Fruit fly (Drosophila melanogaster) whole organism, adult: ENCODE measurements around the gene U4-U6-60K.

Experiments
- CG14711 ChIP-seq: fragments of 200-800 bp; sonication (Bioruptor generic); optimal IDR thresholded peaks from 2 replicates; lab custom pipeline; 2018; ENCODE audit warnings: missing biosample characterization, mild to moderate bottlenecking, missing genetic modification characterization, moderate library complexity
- Crg-1 ChIP-seq: fragments of 200-800 bp; sonication (Bioruptor generic); optimal IDR thresholded peaks from 2 replicates; lab custom pipeline; 2016; ENCODE audit warnings: missing biosample characterization, missing genetic modification characterization
- Mnt ChIP-seq: fragments of 200-800 bp; sonication (Bioruptor generic); optimal IDR thresholded peaks from 2 replicates; lab custom pipeline; 2016; ENCODE audit warnings: missing biosample characterization, mild to moderate bottlenecking, missing genetic modification characterization
- bab1 ChIP-seq: fragments of 200-800 bp; sonication (Bioruptor generic); optimal IDR thresholded peaks from 3 replicates; lab custom pipeline; 2019; ENCODE audit warnings: missing biosample characterization, mild to moderate bottlenecking, missing genetic modification characterization, moderate library complexity
- cnc ChIP-seq, 2 experiments: fragments of >200 bp; optimal IDR thresholded peaks; 2 replicates each; lab custom pipeline; 2017
- kay ChIP-seq: fragments of 200-800 bp; sonication (Bioruptor generic); peaks from one replicate; lab custom pipeline; 2016; ENCODE audit warnings: missing biosample characterization, missing genetic modification characterization, borderline replicate concordance
- ovo ChIP-seq: fragments of 200-800 bp; sonication (Bioruptor generic); optimal IDR thresholded peaks from 2 replicates; lab custom pipeline; 2016; ENCODE audit warnings: missing biosample characterization, missing genetic modification characterization
- pad ChIP-seq: fragments of 200-800 bp; sonication (Bioruptor generic); optimal IDR thresholded peaks from 3 replicates; lab custom pipeline; 2017; ENCODE audit warnings: missing biosample characterization, missing genetic modification characterization, mild to moderate bottlenecking, moderate library complexity, missing genetic modification reagents

dm6 chr3L:17533745-17534144, 20.0 kb upstream of the U4-U6-60K start:
- TF ChIP-seq ovo (GFP tag; lab: Kevin White, UChicago) (no peak), pad (GFP tag; lab: Kevin White, UChicago) (no peak), kay (GFP tag; lab: Kevin White, UChicago) (peak; percentile 94), CG14711 (no peak), Crg-1 (GFP tag; lab: Kevin White, UChicago) (no peak), cnc (optimal IDR thresholded peaks at IDR 0.05; lab: Kevin White, UChicago) (no peak), bab1 (no peak), Mnt (GFP tag; lab: Kevin White, UChicago) (no peak)
